Fruit fly (Drosophila melanogaster) whole organism, prepupa: ENCODE measurements around the gene Spn85F.

Experiments used
- Blimp-1 ChIP-seq: fragments of 200-800 bp; sonication (Bioruptor generic); optimal IDR thresholded peaks from 3 replicates; lab custom pipeline; 2017; ENCODE audit warnings: missing biosample characterization, missing genetic modification characterization, mild to moderate bottlenecking, moderate library complexity, missing genetic modification reagents
- CG10631 ChIP-seq: fragments of 200-800 bp; sonication (Bioruptor generic); optimal IDR thresholded peaks from 2 replicates; lab custom pipeline; 2016; ENCODE audit warnings: missing biosample characterization, missing genetic modification characterization
- CG10669 ChIP-seq: fragments of 200-800 bp; sonication (Bioruptor generic); optimal IDR thresholded peaks from 3 replicates; lab custom pipeline; 2018; ENCODE audit warnings: missing biosample characterization, mild to moderate bottlenecking, missing genetic modification characterization, moderate library complexity
- CG11294 ChIP-seq: fragments of 200-800 bp; sonication (Bioruptor generic); IDR thresholded peaks from 2 replicates; pipeline ENCODE4 v1.3.6; 2022; ENCODE audit warnings: missing biosample characterization, missing genetic modification characterization
- CG15336 ChIP-seq: fragments of 200-800 bp; sonication (Bioruptor generic); IDR thresholded peaks from 2 replicates; pipeline ENCODE4 v1.3.6; 2022; ENCODE audit warnings: missing biosample characterization, missing genetic modification characterization
- CG1621 ChIP-seq: fragments of 200-800 bp; sonication (Bioruptor generic); optimal IDR thresholded peaks from 3 replicates; lab custom pipeline; 2018; ENCODE audit warnings: missing biosample characterization, mild to moderate bottlenecking, missing genetic modification characterization
- CG16779 ChIP-seq: fragments of 200-800 bp; sonication (Bioruptor generic); optimal IDR thresholded peaks from 3 replicates; lab custom pipeline; 2017; ENCODE audit warnings: missing biosample characterization, mild to moderate bottlenecking, missing genetic modification characterization
- CG3032 ChIP-seq: fragments of 200-800 bp; optimal IDR thresholded peaks from 2 replicates; lab custom pipeline; 2019; ENCODE audit warnings: missing biosample characterization, mild to moderate bottlenecking, missing genetic modification characterization, moderate library complexity
- CG31627 ChIP-seq: fragments of 200-800 bp; sonication (Bioruptor generic); optimal IDR thresholded peaks from 3 replicates; lab custom pipeline; 2016; ENCODE audit warnings: missing biosample characterization, missing genetic modification characterization
- CG32006 ChIP-seq: fragments of 200-800 bp; sonication (Bioruptor generic); optimal IDR thresholded peaks from 3 replicates; lab custom pipeline; 2017; ENCODE audit warnings: missing biosample characterization, mild to moderate bottlenecking, missing genetic modification characterization
- CG34406 ChIP-seq: fragments of 200-800 bp; sonication (Bioruptor generic); optimal IDR thresholded peaks from 3 replicates; lab custom pipeline; 2016; ENCODE audit warnings: missing biosample characterization, missing genetic modification characterization
- CG4318 ChIP-seq: fragments of 200-800 bp; sonication (Bioruptor generic); optimal IDR thresholded peaks from 3 replicates; lab custom pipeline; 2017; ENCODE audit warnings: missing biosample characterization, mild to moderate bottlenecking, missing genetic modification characterization
- CG6276 ChIP-seq: fragments of 200-800 bp; sonication (Bioruptor generic); optimal IDR thresholded peaks from 2 replicates; lab custom pipeline; 2017; ENCODE audit warnings: missing biosample characterization, mild to moderate bottlenecking, missing genetic modification characterization
- CG6792 ChIP-seq: fragments of 200-800 bp; sonication (Bioruptor generic); optimal IDR thresholded peaks from 3 replicates; lab custom pipeline; 2016; ENCODE audit warnings: missing biosample characterization, missing genetic modification characterization
- CG6808 ChIP-seq: fragments of 200-800 bp; sonication (Bioruptor generic); optimal IDR thresholded peaks from 3 replicates; lab custom pipeline; 2017; ENCODE audit warnings: missing biosample characterization, missing genetic modification characterization, mild to moderate bottlenecking, moderate library complexity, missing genetic modification reagents
- CG6854 ChIP-seq: fragments of 200-800 bp; sonication (Bioruptor generic); optimal IDR thresholded peaks from 2 replicates; lab custom pipeline; 2017; ENCODE audit warnings: missing biosample characterization, mild to moderate bottlenecking, missing genetic modification characterization
- CG7368 ChIP-seq: fragments of 200-800 bp; sonication (Bioruptor generic); optimal IDR thresholded peaks from 3 replicates; lab custom pipeline; 2016; ENCODE audit warnings: missing biosample characterization, missing genetic modification characterization
- CG8119 ChIP-seq: fragments of 200-800 bp; sonication (Bioruptor generic); IDR thresholded peaks from 3 replicates; pipeline ENCODE4 v1.3.6; 2022; ENCODE audit warnings: missing biosample characterization, missing genetic modification characterization
- CG8319 ChIP-seq: fragments of 200-800 bp; sonication (Bioruptor generic); optimal IDR thresholded peaks from 3 replicates; lab custom pipeline; 2016; ENCODE audit warnings: missing biosample characterization, missing genetic modification characterization
- CG8632 ChIP-seq: fragments of 200-800 bp; sonication (Bioruptor generic); optimal IDR thresholded peaks from 3 replicates; lab custom pipeline; 2016; ENCODE audit warnings: missing biosample characterization, missing genetic modification characterization
- Eip75B ChIP-seq: fragments of 200-800 bp; sonication (Bioruptor generic); optimal IDR thresholded peaks from 3 replicates; lab custom pipeline; 2016; ENCODE audit warnings: missing biosample characterization, missing genetic modification characterization
- Eip78C ChIP-seq: fragments of 200-800 bp; sonication (Bioruptor generic); peaks from one replicate; lab custom pipeline; 2016; ENCODE audit warnings: missing biosample characterization, missing genetic modification characterization
- Eip93F ChIP-seq: fragments of 200-800 bp; sonication (Bioruptor generic); optimal IDR thresholded peaks from 2 replicates; lab custom pipeline; 2016; ENCODE audit warnings: missing biosample characterization, mild to moderate bottlenecking, missing genetic modification characterization
- Ets21C ChIP-seq: fragments of 200-800 bp; sonication (Bioruptor generic); optimal IDR thresholded peaks from 3 replicates; lab custom pipeline; 2016; ENCODE audit warnings: missing biosample characterization, missing genetic modification characterization
- Ets96B ChIP-seq: fragments of 200-800 bp; optimal IDR thresholded peaks from 2 replicates; lab custom pipeline; 2019; ENCODE audit warnings: missing biosample characterization, mild to moderate bottlenecking, missing genetic modification characterization, moderate library complexity
- Gug ChIP-seq: fragments of 200-800 bp; sonication (Bioruptor generic); IDR thresholded peaks from 2 replicates; pipeline ENCODE4 v1.3.6; 2022; ENCODE audit warnings: missing biosample characterization, missing genetic modification characterization
- Hr39 ChIP-seq: fragments of 200-800 bp; sonication (Bioruptor generic); optimal IDR thresholded peaks from 2 replicates; lab custom pipeline; 2016; ENCODE audit warnings: missing biosample characterization, missing genetic modification characterization
- Hr4 ChIP-seq: fragments of 200-800 bp; sonication (Bioruptor generic); optimal IDR thresholded peaks from 3 replicates; lab custom pipeline; 2016; ENCODE audit warnings: missing biosample characterization, missing genetic modification characterization
- Met ChIP-seq: fragments of 200-800 bp; sonication (Bioruptor generic); optimal IDR thresholded peaks from 3 replicates; lab custom pipeline; 2016; ENCODE audit warnings: missing biosample characterization, missing genetic modification characterization
- Smox ChIP-seq: fragments of 200-800 bp; sonication (Bioruptor generic); optimal IDR thresholded peaks from 3 replicates; lab custom pipeline; 2016; ENCODE audit warnings: missing biosample characterization, missing genetic modification characterization
- Sox102F ChIP-seq: fragments of 200-800 bp; sonication (Bioruptor generic); optimal IDR thresholded peaks from 2 replicates; lab custom pipeline; 2016; ENCODE audit warnings: missing biosample characterization, mild to moderate bottlenecking, missing genetic modification characterization
- achi ChIP-seq: fragments of 200-800 bp; sonication (Bioruptor generic); optimal IDR thresholded peaks from 3 replicates; lab custom pipeline; 2016; ENCODE audit warnings: missing biosample characterization, missing genetic modification characterization
- acj6 ChIP-seq: fragments of 200-800 bp; sonication (Bioruptor generic); optimal IDR thresholded peaks from 3 replicates; lab custom pipeline; 2016; ENCODE audit warnings: missing biosample characterization, missing genetic modification characterization
- cyc ChIP-seq: fragments of 200-800 bp; sonication (Bioruptor generic); optimal IDR thresholded peaks from 3 replicates; lab custom pipeline; 2016; ENCODE audit warnings: missing biosample characterization, missing genetic modification characterization
- dsx ChIP-seq: fragments of 200-800 bp; optimal IDR thresholded peaks from 3 replicates; lab custom pipeline; 2019; ENCODE audit warnings: missing biosample characterization, mild to moderate bottlenecking, missing genetic modification characterization, moderate library complexity; ENCODE audit not compliant: poor library complexity, severe bottlenecking
- eg ChIP-seq: fragments of 200-800 bp; sonication (Bioruptor generic); IDR thresholded peaks from 3 replicates; pipeline ENCODE4 v1.3.6; 2022; ENCODE audit warnings: missing biosample characterization, missing genetic modification characterization
- esn ChIP-seq: fragments of 200-800 bp; sonication (Bioruptor generic); optimal IDR thresholded peaks from 2 replicates; lab custom pipeline; 2016; ENCODE audit warnings: missing biosample characterization, mild to moderate bottlenecking, missing genetic modification characterization, moderate library complexity
- fd59A ChIP-seq: fragments of 200-800 bp; sonication (Bioruptor generic); optimal IDR thresholded peaks from 2 replicates; lab custom pipeline; 2017; ENCODE audit warnings: missing biosample characterization, mild to moderate bottlenecking, missing genetic modification characterization, missing genetic modification reagents
- fd85E ChIP-seq: fragments of 200-800 bp; sonication (Bioruptor generic); optimal IDR thresholded peaks from 3 replicates; lab custom pipeline; 2016; ENCODE audit warnings: missing biosample characterization, missing genetic modification characterization
- fkh ChIP-seq: fragments of 200-800 bp; sonication (Bioruptor generic); optimal IDR thresholded peaks from 3 replicates; lab custom pipeline; 2017; ENCODE audit warnings: missing biosample characterization, mild to moderate bottlenecking, missing genetic modification characterization, moderate library complexity
- salr ChIP-seq, 2 experiments: fragments of 200-800 bp; sonication (Bioruptor generic); optimal IDR thresholded peaks; 3 replicates each; lab custom pipeline; 2016 to 2018; ENCODE audit warnings: missing biosample characterization in 2 of 2, missing genetic modification characterization in 2 of 2, mild to moderate bottlenecking in 1 of 2
- spab ChIP-seq: fragments of 200-800 bp; sonication (Bioruptor generic); optimal IDR thresholded peaks from 2 replicates; lab custom pipeline; 2017; ENCODE audit warnings: missing biosample characterization, mild to moderate bottlenecking, missing genetic modification characterization, missing genetic modification reagents
- ss ChIP-seq, 2 experiments: fragments of 200-800 bp; sonication (Bioruptor generic); optimal IDR thresholded peaks; 2 replicates in 1 of 2; 3 replicates in 1 of 2; lab custom pipeline; 2017 to 2018; ENCODE audit warnings: mild to moderate bottlenecking in 2 of 2, missing biosample characterization in 2 of 2, missing genetic modification characterization in 2 of 2, moderate library complexity in 1 of 2
- topi ChIP-seq: fragments of 200-800 bp; sonication (Bioruptor generic); optimal IDR thresholded peaks from 3 replicates; lab custom pipeline; 2016; ENCODE audit warnings: missing biosample characterization, missing genetic modification characterization
- vri ChIP-seq: fragments of 200-800 bp; sonication (Bioruptor generic); optimal IDR thresholded peaks from 3 replicates; lab custom pipeline; 2016; ENCODE audit warnings: missing biosample characterization, mild to moderate bottlenecking, missing genetic modification characterization

The Spn85F gene

dm6 chr3R:9959911-9960310 is 37.1 kb upstream of the Spn85F start:
- TF ChIP-seq cyc (GFP tag; lab: Kevin White, UChicago) (no peak), Ets96B (tag; lab: Kevin White, UChicago) (peak; percentile 7), esn (GFP tag; lab: Kevin White, UChicago) (no peak), CG3032 (tag; lab: Kevin White, UChicago) (peak; percentile 17), ss (GFP tag; optimal IDR thresholded peaks at IDR 0.05; lab: Kevin White, UChicago) (peak in 1 of 2 experiments; percentile 43), Eip78C (GFP tag; lab: Kevin White, UChicago) (peak; percentile 51), spab (GFP tag; lab: Kevin White, UChicago) (peak; percentile 4), fd59A (GFP tag; lab: Kevin White, UChicago) (peak; percentile 13)

- TF ChIP-seq vri (GFP tag; lab: Kevin White, UChicago) = peak; percentile 64
- peak; percentile 88 for TF ChIP-seq esn (GFP tag; lab: Kevin White, UChicago)
- peak; percentile 77 for TF ChIP-seq CG6792 (GFP tag; lab: Kevin White, UChicago)
- peak; percentile 91 for TF ChIP-seq topi (GFP tag; lab: Kevin White, UChicago)
- peak; percentile 90 for TF ChIP-seq CG4318 (GFP tag; lab: Kevin White, UChicago)
- no peak for TF ChIP-seq fkh
- TF ChIP-seq CG3032 (tag; lab: Kevin White, UChicago) = peak; percentile 84
- TF ChIP-seq CG8632 = peak; percentile 73
- peak; percentile 91 for TF ChIP-seq CG6276 (GFP tag; lab: Kevin White, UChicago)
- TF ChIP-seq Ets96B (tag; lab: Kevin White, UChicago) = peak; percentile 87
- peak; percentile 82 for TF ChIP-seq Gug (GFP tag; lab: Robert Waterston, UW)
- TF ChIP-seq CG8119 (GFP tag; lab: Robert Waterston, UW) = peak; percentile 95
- TF ChIP-seq Sox102F (GFP tag; lab: Kevin White, UChicago) = peak; percentile 82
- peak; percentile 79 for TF ChIP-seq CG6808
- peak; percentile 87 for TF ChIP-seq Hr39 (GFP tag; lab: Kevin White, UChicago)
- peak; percentile 83 for TF ChIP-seq spab (GFP tag; lab: Kevin White, UChicago)
- TF ChIP-seq fd59A (GFP tag; lab: Kevin White, UChicago) = peak; percentile 83
- TF ChIP-seq Smox (GFP tag; lab: Kevin White, UChicago) = peak; percentile 86
- TF ChIP-seq Hr4 (GFP tag; lab: Kevin White, UChicago) = peak; percentile 94
- peak; percentile 90 for TF ChIP-seq Eip75B (GFP tag; lab: Kevin White, UChicago)
- TF ChIP-seq CG6854 (GFP tag; lab: Kevin White, UChicago) = peak; percentile 6
- peak; percentile 94 for TF ChIP-seq CG10631 (GFP tag; lab: Kevin White, UChicago)
- TF ChIP-seq Eip93F (GFP tag; lab: Kevin White, UChicago) = peak; percentile 36
- TF ChIP-seq ss (GFP tag; optimal IDR thresholded peaks at IDR 0.05; lab: Kevin White, UChicago) = peak; percentile 54 to 74
- peak; percentile 88 for TF ChIP-seq CG31627 (GFP tag; lab: Kevin White, UChicago)
- TF ChIP-seq CG16779 (tag; lab: Kevin White, UChicago) = peak; percentile 51
- peak; percentile 75 for TF ChIP-seq fd85E
- peak; percentile 86 for TF ChIP-seq CG10669 (GFP tag; lab: Kevin White, UChicago)
- TF ChIP-seq dsx (GFP tag; lab: Kevin White, UChicago) = peak; percentile 73
- TF ChIP-seq CG7368 (GFP tag; lab: Kevin White, UChicago) = peak; percentile 82
- TF ChIP-seq CG15336 (GFP tag; lab: Robert Waterston, UW) = peak; percentile 94
- TF ChIP-seq CG34406 (GFP tag; lab: Kevin White, UChicago) = peak; percentile 65
- TF ChIP-seq CG8319 (GFP tag; lab: Kevin White, UChicago) = peak; percentile 64
- peak; percentile 91 for TF ChIP-seq achi
- peak; percentile 38 for TF ChIP-seq Blimp-1
- TF ChIP-seq CG11294 (GFP tag; lab: Robert Waterston, UW) = peak; percentile 79
- TF ChIP-seq CG32006 = peak; percentile 95
- peak; percentile 85 for TF ChIP-seq cyc (GFP tag; lab: Kevin White, UChicago)
- peak; percentile 76 for TF ChIP-seq Ets21C (GFP tag; lab: Kevin White, UChicago)
- TF ChIP-seq acj6 (GFP tag; lab: Kevin White, UChicago) = peak; percentile 87
- peak; percentile 90 for TF ChIP-seq Met (GFP tag; lab: Kevin White, UChicago)
- peak; percentile 94 for TF ChIP-seq eg (GFP tag; lab: Robert Waterston, UW)
- TF ChIP-seq salr (GFP tag; optimal IDR thresholded peaks at IDR 0.05; lab: Kevin White, UChicago) = peak; percentile 86 to 90
- peak; percentile 84 for TF ChIP-seq CG1621 (tag; lab: Kevin White, UChicago)
These were observed 35.5 kb upstream of the Spn85F start for dm6 chr3R:9961163-9962072.
